Worm (Caenorhabditis elegans): Measurements from ENCODE around the gene ttm-1.

ce11 chrIII:12977559-12977958 is 10.8 kb upstream of the ttm-1 start, which contains the start of gene ZK1010.2:
- no peak for TF ChIP-seq ztf-23 (GFP tag; IDR thresholded peaks at IDR 0.05)
- TF ChIP-seq klf-2 (GFP tag; conservative IDR thresholded peaks at IDR 0.05) = no peak
- no peak for TF ChIP-seq flt-1 (GFP tag; IDR thresholded peaks at IDR 0.05)
- no peak for TF ChIP-seq ref-1 (GFP tag; conservative IDR thresholded peaks at IDR 0.05)
- no peak for TF ChIP-seq tab-1 (GFP tag; IDR thresholded peaks at IDR 0.05)
